Fruit fly (Drosophila melanogaster): ENCODE data around the gene Trpml.

Trpml gene

dm6 chr3L:19696073-19696960, 21.8 kb downstream of the Trpml start:
- no peak for TF ChIP-seq h (optimal IDR thresholded peaks at IDR 0.05)
- no peak for TF ChIP-seq Sin3A (optimal IDR thresholded peaks at IDR 0.05)
- TF ChIP-seq insv (optimal IDR thresholded peaks at IDR 0.05), result no peak
- TF ChIP-seq Myc (optimal IDR thresholded peaks at IDR 0.05), result no peak
- TF ChIP-seq ttk (optimal IDR thresholded peaks at IDR 0.05), result no peak
- no peak for TF ChIP-seq psq (optimal IDR thresholded peaks at IDR 0.05)

dm6 chr3L:19695057-19695627, 23.0 kb downstream of the Trpml start, which contains the start of gene verm:
verm (minus strand) TSS chr3L:19695260.
- TF ChIP-seq h (optimal IDR thresholded peaks at IDR 0.05) (no peak), ttk (optimal IDR thresholded peaks at IDR 0.05) (no peak), insv (optimal IDR thresholded peaks at IDR 0.05) (no peak), Myc (optimal IDR thresholded peaks at IDR 0.05) (no peak), psq (optimal IDR thresholded peaks at IDR 0.05) (no peak), Sin3A (optimal IDR thresholded peaks at IDR 0.05) (no peak)

- no peak for TF ChIP-seq h (optimal IDR thresholded peaks at IDR 0.05)
Measured at dm6 chr3L:19694156-19694643, 23.9 kb downstream of the Trpml start.

dm6 chr3L:19687200-19687687, 30.9 kb downstream of the Trpml start, which contains the start of the genes CG8765 and Gbeta76C:
CG8765 (minus strand) TSS chr3L:19687353.
Gbeta76C (plus strand) TSS chr3L:19687637.
- TF ChIP-seq ttk (optimal IDR thresholded peaks at IDR 0.05), result no peak
- no peak for TF ChIP-seq Myc (optimal IDR thresholded peaks at IDR 0.05)
- TF ChIP-seq Sin3A (optimal IDR thresholded peaks at IDR 0.05), result no peak
- TF ChIP-seq h (optimal IDR thresholded peaks at IDR 0.05), result no peak
- TF ChIP-seq psq (optimal IDR thresholded peaks at IDR 0.05), result no peak
- no peak for TF ChIP-seq insv (optimal IDR thresholded peaks at IDR 0.05)

dm6 chr3L:19683520-19683919, 34.6 kb downstream of the Trpml start:
- TF ChIP-seq ttk (optimal IDR thresholded peaks at IDR 0.05), result no peak
- no peak for TF ChIP-seq Sin3A (optimal IDR thresholded peaks at IDR 0.05)
- no peak for TF ChIP-seq h (optimal IDR thresholded peaks at IDR 0.05)
- TF ChIP-seq insv (optimal IDR thresholded peaks at IDR 0.05), result no peak
- TF ChIP-seq psq (optimal IDR thresholded peaks at IDR 0.05), result no peak
- TF ChIP-seq Myc (optimal IDR thresholded peaks at IDR 0.05), result no peak

- TF ChIP-seq psq (optimal IDR thresholded peaks at IDR 0.05) (no peak), Sin3A (optimal IDR thresholded peaks at IDR 0.05) (no peak), Myc (optimal IDR thresholded peaks at IDR 0.05) (no peak), ttk (optimal IDR thresholded peaks at IDR 0.05) (no peak), h (optimal IDR thresholded peaks at IDR 0.05) (no peak), insv (optimal IDR thresholded peaks at IDR 0.05) (no peak)
Measured at dm6 chr3L:19682902-19683301, 35.2 kb downstream of the Trpml start.

- TF ChIP-seq insv (optimal IDR thresholded peaks at IDR 0.05) (no peak), ttk (optimal IDR thresholded peaks at IDR 0.05) (no peak), Sin3A (optimal IDR thresholded peaks at IDR 0.05) (no peak), h (optimal IDR thresholded peaks at IDR 0.05) (no peak), Myc (optimal IDR thresholded peaks at IDR 0.05) (no peak), psq (optimal IDR thresholded peaks at IDR 0.05) (no peak)
Measured at dm6 chr3L:19676050-19676449, 42.1 kb downstream of the Trpml start.

dm6 chr3L:19674317-19674716, 43.8 kb downstream of the Trpml start:
- no peak for TF ChIP-seq Sin3A (optimal IDR thresholded peaks at IDR 0.05)
- no peak for TF ChIP-seq insv (optimal IDR thresholded peaks at IDR 0.05)
- TF ChIP-seq Myc (optimal IDR thresholded peaks at IDR 0.05), result no peak
- TF ChIP-seq ttk (optimal IDR thresholded peaks at IDR 0.05), result no peak
- no peak for TF ChIP-seq psq (optimal IDR thresholded peaks at IDR 0.05)
- TF ChIP-seq h (optimal IDR thresholded peaks at IDR 0.05), result no peak

- TF ChIP-seq Sin3A (optimal IDR thresholded peaks at IDR 0.05) (no peak), ttk (optimal IDR thresholded peaks at IDR 0.05) (no peak), psq (optimal IDR thresholded peaks at IDR 0.05) (no peak), h (optimal IDR thresholded peaks at IDR 0.05) (no peak), Myc (optimal IDR thresholded peaks at IDR 0.05) (no peak)
Measured at dm6 chr3L:19670492-19670891, 47.6 kb downstream of the Trpml start.

dm6 chr3L:19665059-19665626, 53.0 kb downstream of the Trpml start:
- TF ChIP-seq Sin3A (optimal IDR thresholded peaks at IDR 0.05), result no peak
